Worm (Caenorhabditis elegans): ENCODE measurements around the gene W06G6.20.

ce11 chrV:16646372-16646771, 1.8 kb downstream of the W06G6.20 start, which contains the start of gene W06G6.9:
- no peak for TF ChIP-seq nhr-12 (tag; optimal IDR thresholded peaks at IDR 0.05)
- no peak for TF ChIP-seq unc-62 (GFP tag; optimal IDR thresholded peaks at IDR 0.05)
- TF ChIP-seq mab-5 (tag; optimal IDR thresholded peaks at IDR 0.05): no peak
- no peak for TF ChIP-seq pha-4 (tag; optimal IDR thresholded peaks at IDR 0.05)
- TF ChIP-seq tbx-8 (GFP tag; optimal IDR thresholded peaks at IDR 0.05): no peak
- no peak for TF ChIP-seq elt-3 (tag; optimal IDR thresholded peaks at IDR 0.05)
- no peak for TF ChIP-seq blmp-1 (tag; optimal IDR thresholded peaks at IDR 0.05)
- TF ChIP-seq nhr-76 (tag; optimal IDR thresholded peaks at IDR 0.05): no peak
- TF ChIP-seq mep-1 (tag; optimal IDR thresholded peaks at IDR 0.05): no peak
- TF ChIP-seq ztf-11 (tag; optimal IDR thresholded peaks at IDR 0.05): no peak
- TF ChIP-seq cnd-1 (tag; optimal IDR thresholded peaks at IDR 0.05): no peak
